Worm (Caenorhabditis elegans) whole organism, young adult: ENCODE data around the gene nhr-201.

ENCODE experiments used
- dpl-1 ChIP-seq: fragments of 150-350 bp; optimal IDR thresholded peaks from 2 replicates; lab custom pipeline; 2014; ENCODE audit warnings: missing biosample characterization, missing genetic modification reagents, missing genetic modification characterization
- hmg-20 ChIP-seq: fragments of 200-800 bp; sonication (Bioruptor generic); IDR thresholded peaks from 2 replicates; pipeline ENCODE4 v1.3.6; 2022; ENCODE audit warnings: missing genetic modification reagents, missing genetic modification characterization, missing compliant biosample characterization
- ztf-25 ChIP-seq: fragments of 200-800 bp; sonication (Bioruptor generic); IDR thresholded peaks from 2 replicates; pipeline ENCODE4 v1.3.6; 2022; ENCODE audit warnings: missing genetic modification reagents, missing genetic modification characterization, missing compliant biosample characterization

- no peak for TF ChIP-seq hmg-20 (GFP tag; lab: Robert Waterston, UW)
- TF ChIP-seq dpl-1 (GFP tag; lab: Kevin White, UChicago), result no peak
- TF ChIP-seq ztf-25 (GFP tag; lab: Robert Waterston, UW), result no peak
Measured at ce11 chrV:450757-451501, 13.7 kb upstream of the nhr-201 start, which contains the start of gene nhr-123.
